Worm (Caenorhabditis elegans): ENCODE data around the gene abl-1.

The abl-1 gene

ce11 chrX:10666871-10667270 lies 42.9 kb upstream of the abl-1 start (continued):
- TF ChIP-seq snpc-1.2 (GFP tag; IDR thresholded peaks at IDR 0.05): peak; percentile 86
- peak; percentile 58; the same call in 1 of the 2 replicates for TF ChIP-seq ZK337.2 (GFP tag; IDR thresholded peaks at IDR 0.05)
- TF ChIP-seq php-3 (GFP tag; IDR thresholded peaks at IDR 0.05): peak; percentile 59; the same call in 1 of the 2 replicates
- TF ChIP-seq ceh-32 (tag; optimal IDR thresholded peaks at IDR 0.05; ENCODE audit: poor library complexity): no peak
- TF ChIP-seq pha-4 (GFP tag; IDR thresholded peaks at IDR 0.05): peak; percentile 52; the same call in 1 of the 2 replicates
- no peak for TF ChIP-seq pha-4 (tag; optimal IDR thresholded peaks at IDR 0.05)
- peak; percentile 67 for TF ChIP-seq hlh-30 (tag; optimal IDR thresholded peaks at IDR 0.05; ENCODE audit: insufficient read depth)
- TF ChIP-seq hlh-11 (tag; optimal IDR thresholded peaks at IDR 0.05): peak; percentile 21
- TF ChIP-seq mxl-3 (GFP tag; optimal IDR thresholded peaks at IDR 0.05): peak; percentile 66
- TF ChIP-seq fos-1 (tag; optimal IDR thresholded peaks at IDR 0.05): no peak
- TF ChIP-seq lim-7 (GFP tag; IDR thresholded peaks at IDR 0.05): peak; percentile 87
- peak; percentile 68; the same call in 1 of the 2 replicates for TF ChIP-seq nhr-41 (GFP tag; IDR thresholded peaks at IDR 0.05)
- TF ChIP-seq ctbp-1 (GFP tag; IDR thresholded peaks at IDR 0.05): peak; percentile 62; the same call in 1 of the 2 replicates
- no peak for TF ChIP-seq T20F7.1 (GFP tag; optimal IDR thresholded peaks at IDR 0.05)
- 0 out of 2 replicates have a peak, but pooled peaks have one; percentile 69 for TF ChIP-seq D1046.2 (GFP tag; IDR thresholded peaks at IDR 0.05)
- peak; percentile 54 for TF ChIP-seq madf-9 (GFP tag; conservative IDR thresholded peaks at IDR 0.05)
- TF ChIP-seq aha-1 (tag): peak; percentile 26
- TF ChIP-seq daf-19 (GFP tag; conservative IDR thresholded peaks at IDR 0.05): 0 out of 2 replicates have a peak, but pooled peaks have one; percentile 21
- TF ChIP-seq mdl-1 (tag; optimal IDR thresholded peaks at IDR 0.05): peak in 1 of 2 experiments; percentile 35
- peak; percentile 63 for TF ChIP-seq Y48G9A.11 (GFP tag; IDR thresholded peaks at IDR 0.05)
- TF ChIP-seq zip-11 (GFP tag; IDR thresholded peaks at IDR 0.05): 0 out of 2 replicates have a peak, but pooled peaks have one; percentile 46
- TF ChIP-seq tra-1 (GFP tag; IDR thresholded peaks at IDR 0.05): 0 out of 2 replicates have a peak, but pooled peaks have one; percentile 44
- peak; percentile 15 for TF ChIP-seq mep-1 (tag; optimal IDR thresholded peaks at IDR 0.05)
- TF ChIP-seq set-16 (GFP tag; IDR thresholded peaks at IDR 0.05): no peak
- TF ChIP-seq hif-1 (tag; optimal IDR thresholded peaks at IDR 0.05): peak in 1 of 2 experiments; percentile 25
- TF ChIP-seq saeg-2 (GFP tag; IDR thresholded peaks at IDR 0.05): 0 out of 2 replicates have a peak, but pooled peaks have one; percentile 37
- peak; percentile 15; the same call in 1 of the 2 replicates for TF ChIP-seq dmd-9 (GFP tag; IDR thresholded peaks at IDR 0.05)
- peak; percentile 55 for TF ChIP-seq mes-2 (tag; optimal IDR thresholded peaks at IDR 0.05; ENCODE audit: poor library complexity, severe bottlenecking)
- TF ChIP-seq ceh-82 (tag; optimal IDR thresholded peaks at IDR 0.05): no peak
- TF ChIP-seq zag-1 (tag; optimal IDR thresholded peaks at IDR 0.05): no peak
- peak in 1 of 2 experiments; percentile 67; a peak in 2 of 4 replicates for TF ChIP-seq madf-5 (GFP tag; IDR thresholded peaks at IDR 0.05)
- peak in 1 of 2 experiments; percentile 23 for TF ChIP-seq lsy-2 (tag; optimal IDR thresholded peaks at IDR 0.05)
- peak in 1 of 2 experiments; percentile 13 for TF ChIP-seq daf-16 (GFP tag; optimal IDR thresholded peaks at IDR 0.05)
- peak; percentile 58 for TF ChIP-seq daf-16 (tag; optimal IDR thresholded peaks at IDR 0.05)
- TF ChIP-seq hmg-1.1 (GFP tag; IDR thresholded peaks at IDR 0.05): peak; percentile 55
- TF ChIP-seq ceh-44 (GFP tag; IDR thresholded peaks at IDR 0.05): 0 out of 2 replicates have a peak, but pooled peaks have one; percentile 38
- peak; percentile 76 for TF ChIP-seq zfp-3 (GFP tag; conservative IDR thresholded peaks at IDR 0.05)

ce11 chrX:10664759-10665158 lies 40.8 kb upstream of the abl-1 start:
- TF ChIP-seq ceh-28 (tag; optimal IDR thresholded peaks at IDR 0.05) (peak; percentile 83), lin-38 (GFP tag; IDR thresholded peaks at IDR 0.05) (no peak)

Measured in whole organism, L4 larva.